Worm (Caenorhabditis elegans) whole organism, early embryonic: ENCODE results near the gene T01D1.3.

Source experiments
- ets-7 ChIP-seq: sonication (generic microtip); optimal IDR thresholded peaks from 2 replicates; lab custom pipeline; 2016; ENCODE audit warnings: missing genotype, missing genetic modification characterization, missing compliant biosample characterization
- flt-1 ChIP-seq: fragments of 200-800 bp; sonication (Bioruptor generic); IDR thresholded peaks from 2 replicates; pipeline ENCODE4 v1.3.6; 2022; ENCODE audit warnings: missing genetic modification characterization, missing compliant biosample characterization
- hmbx-1 ChIP-seq: sonication (generic microtip); optimal IDR thresholded peaks from 2 replicates; lab custom pipeline; 2016; ENCODE audit warnings: mild to moderate bottlenecking, missing genetic modification characterization, missing compliant biosample characterization
- tbx-37 ChIP-seq: fragments of 200-800 bp; sonication (Bioruptor generic); conservative IDR thresholded peaks from 2 replicates; pipeline ENCODE4 v1.3.6; 2022; ENCODE audit warnings: missing genetic modification reagents, missing genetic modification characterization, missing compliant biosample characterization

- TF ChIP-seq ets-7 (tag; lab: Kevin White, UChicago) (no peak), hmbx-1 (tag; lab: Kevin White, UChicago) (no peak), tbx-37 (GFP tag; lab: Robert Waterston, UW) (no peak), flt-1 (no peak)
Observed at ce11 chrII:178993-179392, 3.2 kb upstream of the T01D1.3 start, which contains the start of gene T01D1.4.
